Fruit fly (Drosophila melanogaster) whole organism, prepupa: Measurements from ENCODE around the gene CG9184.

Source experiments
- CG10669 ChIP-seq: fragments of 200-800 bp; sonication (Bioruptor generic); optimal IDR thresholded peaks from 3 replicates; lab custom pipeline; 2018; ENCODE audit warnings: missing biosample characterization, mild to moderate bottlenecking, missing genetic modification characterization, moderate library complexity
- CG11294 ChIP-seq: fragments of 200-800 bp; sonication (Bioruptor generic); IDR thresholded peaks from 2 replicates; pipeline ENCODE4 v1.3.6; 2022; ENCODE audit warnings: missing biosample characterization, missing genetic modification characterization
- CG11762 ChIP-seq: fragments of 200-800 bp; sonication (Bioruptor generic); optimal IDR thresholded peaks from 3 replicates; lab custom pipeline; 2016; ENCODE audit warnings: missing biosample characterization, missing genetic modification characterization; ENCODE audit not compliant: insufficient read depth
- CG1621 ChIP-seq: fragments of 200-800 bp; sonication (Bioruptor generic); optimal IDR thresholded peaks from 3 replicates; lab custom pipeline; 2018; ENCODE audit warnings: missing biosample characterization, mild to moderate bottlenecking, missing genetic modification characterization
- CG16779 ChIP-seq: fragments of 200-800 bp; sonication (Bioruptor generic); optimal IDR thresholded peaks from 3 replicates; lab custom pipeline; 2017; ENCODE audit warnings: missing biosample characterization, mild to moderate bottlenecking, missing genetic modification characterization
- CG3032 ChIP-seq: fragments of 200-800 bp; optimal IDR thresholded peaks from 2 replicates; lab custom pipeline; 2019; ENCODE audit warnings: missing biosample characterization, mild to moderate bottlenecking, missing genetic modification characterization, moderate library complexity
- CG31627 ChIP-seq: fragments of 200-800 bp; sonication (Bioruptor generic); optimal IDR thresholded peaks from 3 replicates; lab custom pipeline; 2016; ENCODE audit warnings: missing biosample characterization, missing genetic modification characterization
- CG32006 ChIP-seq: fragments of 200-800 bp; sonication (Bioruptor generic); optimal IDR thresholded peaks from 3 replicates; lab custom pipeline; 2017; ENCODE audit warnings: missing biosample characterization, mild to moderate bottlenecking, missing genetic modification characterization
- CG34406 ChIP-seq: fragments of 200-800 bp; sonication (Bioruptor generic); optimal IDR thresholded peaks from 3 replicates; lab custom pipeline; 2016; ENCODE audit warnings: missing biosample characterization, missing genetic modification characterization
- CG3919 ChIP-seq: fragments of 200-800 bp; sonication (Bioruptor generic); optimal IDR thresholded peaks from 3 replicates; lab custom pipeline; 2016; ENCODE audit warnings: missing biosample characterization, missing genetic modification characterization
- CG4318 ChIP-seq: fragments of 200-800 bp; sonication (Bioruptor generic); optimal IDR thresholded peaks from 3 replicates; lab custom pipeline; 2017; ENCODE audit warnings: missing biosample characterization, mild to moderate bottlenecking, missing genetic modification characterization
- CG6163 ChIP-seq: fragments of 200-800 bp; sonication (Bioruptor generic); IDR thresholded peaks from 3 replicates; pipeline ENCODE4 v1.3.6; 2022; ENCODE audit warnings: missing biosample characterization, missing genetic modification characterization
- CG6276 ChIP-seq: fragments of 200-800 bp; sonication (Bioruptor generic); optimal IDR thresholded peaks from 2 replicates; lab custom pipeline; 2017; ENCODE audit warnings: missing biosample characterization, mild to moderate bottlenecking, missing genetic modification characterization
- CG6792 ChIP-seq: fragments of 200-800 bp; sonication (Bioruptor generic); optimal IDR thresholded peaks from 3 replicates; lab custom pipeline; 2016; ENCODE audit warnings: missing biosample characterization, missing genetic modification characterization
- CG6808 ChIP-seq: fragments of 200-800 bp; sonication (Bioruptor generic); optimal IDR thresholded peaks from 3 replicates; lab custom pipeline; 2017; ENCODE audit warnings: missing biosample characterization, missing genetic modification characterization, mild to moderate bottlenecking, moderate library complexity, missing genetic modification reagents
- CG6854 ChIP-seq: fragments of 200-800 bp; sonication (Bioruptor generic); optimal IDR thresholded peaks from 2 replicates; lab custom pipeline; 2017; ENCODE audit warnings: missing biosample characterization, mild to moderate bottlenecking, missing genetic modification characterization
- CG7368 ChIP-seq: fragments of 200-800 bp; sonication (Bioruptor generic); optimal IDR thresholded peaks from 3 replicates; lab custom pipeline; 2016; ENCODE audit warnings: missing biosample characterization, missing genetic modification characterization
- CG8119 ChIP-seq: fragments of 200-800 bp; sonication (Bioruptor generic); IDR thresholded peaks from 3 replicates; pipeline ENCODE4 v1.3.6; 2022; ENCODE audit warnings: missing biosample characterization, missing genetic modification characterization
- CG8632 ChIP-seq: fragments of 200-800 bp; sonication (Bioruptor generic); optimal IDR thresholded peaks from 3 replicates; lab custom pipeline; 2016; ENCODE audit warnings: missing biosample characterization, missing genetic modification characterization
- Eip75B ChIP-seq: fragments of 200-800 bp; sonication (Bioruptor generic); optimal IDR thresholded peaks from 3 replicates; lab custom pipeline; 2016; ENCODE audit warnings: missing biosample characterization, missing genetic modification characterization
- Eip78C ChIP-seq: fragments of 200-800 bp; sonication (Bioruptor generic); peaks from one replicate; lab custom pipeline; 2016; ENCODE audit warnings: missing biosample characterization, missing genetic modification characterization
- Ets21C ChIP-seq: fragments of 200-800 bp; sonication (Bioruptor generic); optimal IDR thresholded peaks from 3 replicates; lab custom pipeline; 2016; ENCODE audit warnings: missing biosample characterization, missing genetic modification characterization
- Ets96B ChIP-seq: fragments of 200-800 bp; optimal IDR thresholded peaks from 2 replicates; lab custom pipeline; 2019; ENCODE audit warnings: missing biosample characterization, mild to moderate bottlenecking, missing genetic modification characterization, moderate library complexity
- Gug ChIP-seq: fragments of 200-800 bp; sonication (Bioruptor generic); IDR thresholded peaks from 2 replicates; pipeline ENCODE4 v1.3.6; 2022; ENCODE audit warnings: missing biosample characterization, missing genetic modification characterization
- Hr39 ChIP-seq: fragments of 200-800 bp; sonication (Bioruptor generic); optimal IDR thresholded peaks from 2 replicates; lab custom pipeline; 2016; ENCODE audit warnings: missing biosample characterization, missing genetic modification characterization
- Met ChIP-seq: fragments of 200-800 bp; sonication (Bioruptor generic); optimal IDR thresholded peaks from 3 replicates; lab custom pipeline; 2016; ENCODE audit warnings: missing biosample characterization, missing genetic modification characterization
- Sox102F ChIP-seq: fragments of 200-800 bp; sonication (Bioruptor generic); optimal IDR thresholded peaks from 2 replicates; lab custom pipeline; 2016; ENCODE audit warnings: missing biosample characterization, mild to moderate bottlenecking, missing genetic modification characterization
- Sox14 ChIP-seq: fragments of 200-800 bp; sonication (Bioruptor generic); optimal IDR thresholded peaks from 3 replicates; lab custom pipeline; 2016; ENCODE audit warnings: missing biosample characterization, missing genetic modification characterization
- achi ChIP-seq: fragments of 200-800 bp; sonication (Bioruptor generic); optimal IDR thresholded peaks from 3 replicates; lab custom pipeline; 2016; ENCODE audit warnings: missing biosample characterization, missing genetic modification characterization
- acj6 ChIP-seq: fragments of 200-800 bp; sonication (Bioruptor generic); optimal IDR thresholded peaks from 3 replicates; lab custom pipeline; 2016; ENCODE audit warnings: missing biosample characterization, missing genetic modification characterization
- dac ChIP-seq: fragments of 200-800 bp; sonication (Bioruptor generic); optimal IDR thresholded peaks from 2 replicates; lab custom pipeline; 2017; ENCODE audit warnings: missing biosample characterization, mild to moderate bottlenecking, missing genetic modification characterization
- dsx ChIP-seq: fragments of 200-800 bp; optimal IDR thresholded peaks from 3 replicates; lab custom pipeline; 2019; ENCODE audit warnings: missing biosample characterization, mild to moderate bottlenecking, missing genetic modification characterization, moderate library complexity; ENCODE audit not compliant: poor library complexity, severe bottlenecking
- eg ChIP-seq: fragments of 200-800 bp; sonication (Bioruptor generic); IDR thresholded peaks from 3 replicates; pipeline ENCODE4 v1.3.6; 2022; ENCODE audit warnings: missing biosample characterization, missing genetic modification characterization
- esn ChIP-seq: fragments of 200-800 bp; sonication (Bioruptor generic); optimal IDR thresholded peaks from 2 replicates; lab custom pipeline; 2016; ENCODE audit warnings: missing biosample characterization, mild to moderate bottlenecking, missing genetic modification characterization, moderate library complexity
- fd59A ChIP-seq: fragments of 200-800 bp; sonication (Bioruptor generic); optimal IDR thresholded peaks from 2 replicates; lab custom pipeline; 2017; ENCODE audit warnings: missing biosample characterization, mild to moderate bottlenecking, missing genetic modification characterization, missing genetic modification reagents
- fd85E ChIP-seq: fragments of 200-800 bp; sonication (Bioruptor generic); optimal IDR thresholded peaks from 3 replicates; lab custom pipeline; 2016; ENCODE audit warnings: missing biosample characterization, missing genetic modification characterization
- lz ChIP-seq: fragments of 200-800 bp; sonication (Bioruptor generic); optimal IDR thresholded peaks from 3 replicates; lab custom pipeline; 2016; ENCODE audit warnings: missing biosample characterization, missing genetic modification characterization
- net ChIP-seq: fragments of 200-800 bp; sonication (Bioruptor generic); optimal IDR thresholded peaks from 3 replicates; lab custom pipeline; 2016; ENCODE audit warnings: missing biosample characterization, missing genetic modification characterization
- pdm3 ChIP-seq: fragments of 200-800 bp; sonication (Bioruptor generic); optimal IDR thresholded peaks from 3 replicates; lab custom pipeline; 2016; ENCODE audit warnings: missing biosample characterization, missing genetic modification characterization
- spab ChIP-seq: fragments of 200-800 bp; sonication (Bioruptor generic); optimal IDR thresholded peaks from 2 replicates; lab custom pipeline; 2017; ENCODE audit warnings: missing biosample characterization, mild to moderate bottlenecking, missing genetic modification characterization, missing genetic modification reagents
- svp ChIP-seq: fragments of 200-800 bp; sonication (Bioruptor generic); peaks from one replicate; lab custom pipeline; 2016; ENCODE audit warnings: missing biosample characterization, missing genetic modification characterization
- vri ChIP-seq: fragments of 200-800 bp; sonication (Bioruptor generic); optimal IDR thresholded peaks from 3 replicates; lab custom pipeline; 2016; ENCODE audit warnings: missing biosample characterization, mild to moderate bottlenecking, missing genetic modification characterization

CG9184 gene

DNA sequence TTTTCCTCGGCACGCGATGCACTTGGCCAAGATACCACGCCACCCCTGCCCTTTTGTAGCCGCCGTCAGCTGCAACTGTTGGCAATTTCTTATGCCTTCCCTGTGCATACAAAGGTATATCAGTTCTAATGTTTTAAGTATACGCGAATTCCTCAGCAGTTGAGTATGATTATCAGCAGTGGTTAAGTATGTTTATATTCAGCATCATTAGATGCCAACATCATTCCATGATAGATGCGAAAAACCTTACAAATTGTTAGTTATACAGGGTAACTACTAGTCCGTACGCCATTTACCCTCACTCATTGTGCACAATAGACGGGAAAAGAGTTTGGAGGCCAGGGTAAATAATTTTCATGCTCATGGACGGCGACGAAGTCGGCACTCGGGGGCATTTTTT lies 42.9 kb downstream of the CG9184 start (continued):
- TF ChIP-seq Eip78C (no peak), CG8119 (GFP tag; lab: Robert Waterston, UW) (peak; percentile 61), dac (no peak), esn (no peak), acj6 (peak; percentile 56), CG6792 (GFP tag; lab: Kevin White, UChicago) (no peak), svp (GFP tag; lab: Kevin White, UChicago) (no peak), CG6854 (GFP tag; lab: Kevin White, UChicago) (no peak), vri (no peak), CG11294 (GFP tag; lab: Robert Waterston, UW) (no peak), Sox102F (GFP tag; lab: Kevin White, UChicago) (peak; percentile 7), CG4318 (no peak), eg (peak; percentile 55; the same call in 2 of the 3 replicates), achi (GFP tag; lab: Kevin White, UChicago) (no peak), Gug (GFP tag; lab: Robert Waterston, UW) (no peak), CG1621 (tag; lab: Kevin White, UChicago) (peak; percentile 8), CG6276 (no peak), fd59A (peak; percentile 27), Met (GFP tag; lab: Kevin White, UChicago) (peak; percentile 1), CG16779 (tag; lab: Kevin White, UChicago) (no peak), CG3919 (GFP tag; lab: Kevin White, UChicago) (no peak), pdm3 (GFP tag; lab: Kevin White, UChicago) (peak; percentile 62), Sox14 (GFP tag; lab: Kevin White, UChicago) (peak; percentile 45), Ets96B (tag; lab: Kevin White, UChicago) (no peak), CG34406 (peak; percentile 17), fd85E (no peak), CG10669 (GFP tag; lab: Kevin White, UChicago) (no peak), CG6808 (no peak), spab (GFP tag; lab: Kevin White, UChicago) (no peak), CG3032 (tag; lab: Kevin White, UChicago) (no peak), CG11762 (no peak), lz (GFP tag; lab: Kevin White, UChicago) (no peak), CG7368 (GFP tag; lab: Kevin White, UChicago) (no peak), CG32006 (GFP tag; lab: Kevin White, UChicago) (peak; percentile 62), Eip75B (no peak), CG8632 (GFP tag; lab: Kevin White, UChicago) (peak; percentile 6), CG6163 (GFP tag; lab: Robert Waterston, UW) (peak; percentile 58; the same call in 2 of the 3 replicates), CG31627 (GFP tag; lab: Kevin White, UChicago) (peak; percentile 4), Hr39 (GFP tag; lab: Kevin White, UChicago) (peak; percentile 27)

dm6 chr3L:1277937-1278336 lies 44.7 kb downstream of the CG9184 start:
- TF ChIP-seq Eip78C (peak; percentile 57), svp (GFP tag; lab: Kevin White, UChicago) (peak; percentile 68), Sox102F (GFP tag; lab: Kevin White, UChicago) (no peak), CG4318 (no peak), net (GFP tag; lab: Kevin White, UChicago) (no peak)

- TF ChIP-seq acj6 (no peak), vri (no peak), achi (GFP tag; lab: Kevin White, UChicago) (no peak), CG6163 (GFP tag; lab: Robert Waterston, UW) (no peak), Ets21C (GFP tag; lab: Kevin White, UChicago) (no peak), CG6808 (no peak), Eip78C (no peak), CG16779 (tag; lab: Kevin White, UChicago) (no peak), dac (no peak), Gug (GFP tag; lab: Robert Waterston, UW) (no peak), lz (GFP tag; lab: Kevin White, UChicago) (no peak), CG11294 (GFP tag; lab: Robert Waterston, UW) (no peak), dsx (GFP tag; lab: Kevin White, UChicago) (no peak)
Measured at dm6 chr3L:1275767-1276166, 46.8 kb downstream of the CG9184 start, which contains the start of gene CG32333. Gene CG32333, plus strand, starts transcription at chr3L:1275956.
